Worm (Caenorhabditis elegans): Measurements from ENCODE around the gene phat-3.

DNA sequence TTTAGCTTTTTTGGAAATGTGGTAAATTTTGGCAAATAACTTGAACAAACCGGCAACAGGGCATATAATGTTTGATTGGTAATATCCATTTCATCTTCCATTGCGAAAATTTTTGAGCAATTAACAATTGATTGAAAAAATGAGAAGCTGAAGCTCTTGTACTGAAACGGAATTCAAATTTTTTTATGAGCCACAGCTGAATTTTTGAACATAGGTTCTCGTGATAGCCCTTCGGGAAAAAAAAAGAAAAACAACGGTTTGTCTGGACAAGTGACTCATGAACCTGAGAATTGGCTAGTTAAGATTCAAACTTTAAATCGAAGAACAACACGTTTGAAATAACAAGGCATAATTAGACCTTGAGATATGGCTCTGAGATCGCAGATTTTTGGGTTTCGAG is 47.9 kb upstream of the phat-3 start, which contains the start of gene srx-62:
- TF ChIP-seq lir-3 (tag; optimal IDR thresholded peaks at IDR 0.05; ENCODE audit: poor library complexity), result no peak
- TF ChIP-seq tbx-2 (tag; optimal IDR thresholded peaks at IDR 0.05), result no peak
- TF ChIP-seq fkh-8 (tag; optimal IDR thresholded peaks at IDR 0.05), result no peak
- TF ChIP-seq nhr-237 (tag; optimal IDR thresholded peaks at IDR 0.05), result no peak
- TF ChIP-seq ceh-90 (tag; optimal IDR thresholded peaks at IDR 0.05), result no peak
- TF ChIP-seq mab-9 (GFP tag; IDR thresholded peaks at IDR 0.05), result no peak
- no peak for TF ChIP-seq fos-1 (tag; optimal IDR thresholded peaks at IDR 0.05)
- no peak for TF ChIP-seq efl-3 (GFP tag; optimal IDR thresholded peaks at IDR 0.05)
- TF ChIP-seq fkh-10 (GFP tag; optimal IDR thresholded peaks at IDR 0.05), result no peak
